Fruit fly (Drosophila melanogaster) whole organism, pupa: ENCODE results near the gene CG32817.

Experiments used
- CG12605 ChIP-seq: fragments of 200-800 bp; sonication (Bioruptor generic); IDR thresholded peaks from 2 replicates; pipeline ENCODE4 v1.3.6; 2022; ENCODE audit warnings: missing biosample characterization, missing genetic modification characterization
- CG15710 ChIP-seq: fragments of 200-800 bp; sonication (Bioruptor generic); optimal IDR thresholded peaks from 2 replicates; lab custom pipeline; 2018; ENCODE audit warnings: missing biosample characterization, mild to moderate bottlenecking, missing genetic modification characterization, moderate library complexity
- CG17806 ChIP-seq: fragments of 200-800 bp; sonication (Bioruptor generic); optimal IDR thresholded peaks from 2 replicates; lab custom pipeline; 2018; ENCODE audit warnings: missing biosample characterization, mild to moderate bottlenecking, missing genetic modification characterization, moderate library complexity
- CG32121 ChIP-seq: fragments of 200-800 bp; sonication (Bioruptor generic); IDR thresholded peaks from 2 replicates; pipeline ENCODE4 v1.3.6; 2022; ENCODE audit warnings: missing biosample characterization, missing genetic modification characterization
- CG4496 ChIP-seq: fragments of 200-800 bp; sonication (Bioruptor generic); IDR thresholded peaks from 3 replicates; pipeline ENCODE4 v1.3.6; 2022; ENCODE audit warnings: missing biosample characterization, missing genetic modification characterization
- CG8159 ChIP-seq: fragments of 200-800 bp; sonication (Bioruptor generic); optimal IDR thresholded peaks from 3 replicates; lab custom pipeline; 2018; ENCODE audit warnings: missing biosample characterization, mild to moderate bottlenecking, missing genetic modification characterization, moderate library complexity
- CG8301 ChIP-seq: fragments of 200-800 bp; sonication (Bioruptor generic); optimal IDR thresholded peaks from 2 replicates; lab custom pipeline; 2018; ENCODE audit warnings: missing biosample characterization, mild to moderate bottlenecking, missing genetic modification characterization
- CG9948 ChIP-seq: fragments of 200-800 bp; sonication (Bioruptor generic); optimal IDR thresholded peaks from 2 replicates; lab custom pipeline; 2018; ENCODE audit warnings: missing biosample characterization, mild to moderate bottlenecking, missing genetic modification characterization, moderate library complexity
- D1 ChIP-seq: fragments of 200-800 bp; sonication (Bioruptor generic); optimal IDR thresholded peaks from 2 replicates; lab custom pipeline; 2018; ENCODE audit warnings: missing biosample characterization, mild to moderate bottlenecking, missing genetic modification characterization, moderate library complexity
- EcR ChIP-seq: fragments of 200-800 bp; sonication (Bioruptor generic); optimal IDR thresholded peaks from 3 replicates; lab custom pipeline; 2019; ENCODE audit warnings: missing biosample characterization, missing genetic modification characterization, mild to moderate bottlenecking, moderate library complexity, missing genetic modification reagents
- Ets98B ChIP-seq: fragments of 200-800 bp; sonication (Bioruptor generic); IDR thresholded peaks from 2 replicates; pipeline ENCODE4 v1.3.6; 2022; ENCODE audit warnings: missing biosample characterization, missing genetic modification characterization
- Pif1B ChIP-seq: fragments of 200-800 bp; sonication (Bioruptor generic); optimal IDR thresholded peaks from 3 replicates; lab custom pipeline; 2016; ENCODE audit warnings: missing biosample characterization, missing genetic modification characterization
- gl ChIP-seq: fragments of 200-800 bp; sonication (Bioruptor generic); optimal IDR thresholded peaks from 2 replicates; lab custom pipeline; 2018; ENCODE audit warnings: missing biosample characterization, mild to moderate bottlenecking, missing genetic modification characterization

DNA sequence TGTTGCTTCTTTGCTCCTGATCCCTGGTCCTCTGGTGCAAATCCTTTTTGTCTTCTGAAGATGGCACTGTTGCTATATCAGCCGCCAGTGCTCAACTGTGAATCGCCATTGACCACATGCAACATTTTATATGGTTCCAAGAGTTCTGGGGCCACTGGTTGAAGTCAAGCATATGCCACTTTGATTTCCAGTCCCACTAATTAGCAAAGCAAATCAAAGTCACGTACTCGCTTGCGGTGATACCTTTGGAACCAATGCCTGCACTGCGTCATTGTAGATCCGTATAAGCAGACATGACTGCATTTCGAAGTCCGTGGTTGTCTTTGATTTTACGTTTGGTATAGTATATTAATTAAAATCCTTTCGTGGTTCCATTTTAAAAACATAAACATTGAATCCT is 9.6 kb upstream of the CG32817 start, which contains the start of gene Cyp4g1:
- TF ChIP-seq CG8159 (tag; lab: Kevin White, UChicago), result no peak
- TF ChIP-seq Pif1B (GFP tag; lab: Kevin White, UChicago), result no peak
- no peak for TF ChIP-seq CG8301 (tag; lab: Kevin White, UChicago)
- TF ChIP-seq CG32121, result no peak
- no peak for TF ChIP-seq CG15710 (tag; lab: Kevin White, UChicago)
- no peak for TF ChIP-seq CG4496 (GFP tag; lab: Robert Waterston, UW)
- no peak for TF ChIP-seq CG12605 (GFP tag; lab: Robert Waterston, UW)
- TF ChIP-seq CG17806 (tag; lab: Kevin White, UChicago), result no peak
- no peak for TF ChIP-seq Ets98B (GFP tag; lab: Robert Waterston, UW)
- TF ChIP-seq CG9948 (tag; lab: Kevin White, UChicago), result no peak
- TF ChIP-seq EcR (GFP tag; lab: Kevin White, UChicago), result no peak
- TF ChIP-seq D1 (tag; lab: Kevin White, UChicago), result no peak
- no peak for TF ChIP-seq gl
